Worm (Caenorhabditis elegans) whole organism, late embryonic: ENCODE results near the gene F44E5.15.

Experiments used
- K02D7.2 ChIP-seq: sonication (generic microtip); optimal IDR thresholded peaks from 2 replicates; lab custom pipeline; 2017; ENCODE audit warnings: mild to moderate bottlenecking, missing genetic modification characterization, missing compliant biosample characterization
- T23F11.4 ChIP-seq: fragments of 200-800 bp; sonication (Bioruptor generic); optimal IDR thresholded peaks from 2 replicates; lab custom pipeline; 2018; ENCODE audit warnings: mild to moderate bottlenecking, missing genetic modification characterization, missing compliant biosample characterization
- Y22D7AL.16 ChIP-seq: sonication (generic microtip); optimal IDR thresholded peaks from 2 replicates; lab custom pipeline; 2016; ENCODE audit warnings: missing genetic modification characterization, missing compliant biosample characterization
- ahr-1 ChIP-seq: sonication (generic microtip); optimal IDR thresholded peaks from 2 replicates; lab custom pipeline; 2016; ENCODE audit warnings: missing genetic modification characterization, missing compliant biosample characterization
- ceh-18 ChIP-seq: sonication (generic microtip); optimal IDR thresholded peaks from 2 replicates; lab custom pipeline; 2016; ENCODE audit warnings: missing genetic modification characterization, missing compliant biosample characterization
- ceh-19 ChIP-seq: fragments of 200-800 bp; sonication (Bioruptor generic); optimal IDR thresholded peaks from 2 replicates; lab custom pipeline; 2018; ENCODE audit warnings: mild to moderate bottlenecking, missing genetic modification characterization, missing compliant biosample characterization
- ceh-2 ChIP-seq: sonication (generic microtip); optimal IDR thresholded peaks from 2 replicates; lab custom pipeline; 2016; ENCODE audit warnings: missing genotype, missing genetic modification characterization, missing compliant biosample characterization
- ceh-24 ChIP-seq: sonication (generic microtip); optimal IDR thresholded peaks from 2 replicates; lab custom pipeline; 2016; ENCODE audit warnings: mild to moderate bottlenecking, missing genetic modification characterization, missing compliant biosample characterization
- ceh-30 ChIP-seq: fragments of 150-350 bp; optimal IDR thresholded peaks from 2 replicates; lab custom pipeline; 2014; ENCODE audit warnings: missing biosample characterization, missing genetic modification characterization
- ceh-31 ChIP-seq: sonication (generic microtip); optimal IDR thresholded peaks from 2 replicates; lab custom pipeline; 2016; ENCODE audit warnings: missing genetic modification characterization, missing compliant biosample characterization
- ceh-34 ChIP-seq: sonication (generic microtip); optimal IDR thresholded peaks from 2 replicates; lab custom pipeline; 2016; ENCODE audit warnings: mild to moderate bottlenecking, missing genetic modification characterization, missing compliant biosample characterization
- ceh-45 ChIP-seq: fragments of 200-800 bp; sonication (Bioruptor generic); IDR thresholded peaks from 2 replicates; pipeline ENCODE4 v1.3.6; 2022; ENCODE audit warnings: missing genetic modification reagents, missing genetic modification characterization, missing compliant biosample characterization
- ceh-6 ChIP-seq: fragments of 200-800 bp; sonication (Bioruptor generic); optimal IDR thresholded peaks from 2 replicates; lab custom pipeline; 2018; ENCODE audit warnings: mild to moderate bottlenecking, missing genetic modification characterization, missing compliant biosample characterization
- ceh-9 ChIP-seq: sonication (generic microtip); optimal IDR thresholded peaks from 2 replicates; lab custom pipeline; 2016; ENCODE audit warnings: mild to moderate bottlenecking, missing genetic modification characterization, inconsistent platforms, missing compliant biosample characterization
- che-1 ChIP-seq: sonication (generic microtip); optimal IDR thresholded peaks from 2 replicates; lab custom pipeline; 2016; ENCODE audit warnings: mild to moderate bottlenecking, missing genetic modification characterization, missing compliant biosample characterization
- dmd-4 ChIP-seq: sonication (generic microtip); optimal IDR thresholded peaks from 2 replicates; lab custom pipeline; 2016; ENCODE audit warnings: borderline replicate concordance, missing genetic modification characterization, missing compliant biosample characterization
- elt-2 ChIP-seq: sonication (generic microtip); optimal IDR thresholded peaks from 2 replicates; lab custom pipeline; 2016; ENCODE audit warnings: missing genetic modification reagents, missing genetic modification characterization, missing compliant biosample characterization
- elt-4 ChIP-seq: sonication (generic microtip); optimal IDR thresholded peaks from 2 replicates; lab custom pipeline; 2016; ENCODE audit warnings: missing genetic modification characterization, missing compliant biosample characterization
- ets-4 ChIP-seq: sonication (generic microtip); optimal IDR thresholded peaks from 2 replicates; lab custom pipeline; 2016; ENCODE audit warnings: missing genetic modification characterization, missing compliant biosample characterization
- eyg-1 ChIP-seq: sonication (generic microtip); optimal IDR thresholded peaks from 2 replicates; lab custom pipeline; 2016; ENCODE audit warnings: missing genotype, missing genetic modification characterization, missing compliant biosample characterization
- fax-1 ChIP-seq: sonication (generic microtip); optimal IDR thresholded peaks from 2 replicates; lab custom pipeline; 2016; ENCODE audit warnings: missing genotype, missing genetic modification characterization, missing compliant biosample characterization
- fkh-10 ChIP-seq: fragments of 150-350 bp; optimal IDR thresholded peaks from 2 replicates; lab custom pipeline; 2014; ENCODE audit warnings: missing biosample characterization, missing genetic modification reagents, missing genetic modification characterization
- fkh-6 ChIP-seq: sonication (generic microtip); optimal IDR thresholded peaks from 2 replicates; lab custom pipeline; 2016; ENCODE audit warnings: missing genetic modification characterization, missing compliant biosample characterization
- gmeb-2 ChIP-seq: sonication (generic microtip); optimal IDR thresholded peaks from 2 replicates; lab custom pipeline; 2016; ENCODE audit warnings: missing genetic modification characterization, inconsistent platforms, missing compliant biosample characterization
- hlh-30 ChIP-seq: sonication (generic microtip); optimal IDR thresholded peaks from 2 replicates; lab custom pipeline; 2017; ENCODE audit warnings: antibody characterized with exemption, missing genetic modification characterization, missing compliant biosample characterization; ENCODE audit not compliant: insufficient read depth
- lin-11 ChIP-seq: fragments of 200-800 bp; sonication (Bioruptor generic); optimal IDR thresholded peaks from 2 replicates; lab custom pipeline; 2018; ENCODE audit warnings: mild to moderate bottlenecking, missing genetic modification characterization, missing compliant biosample characterization
- nfya-1 ChIP-seq: sonication (generic microtip); optimal IDR thresholded peaks from 2 replicates; lab custom pipeline; 2017; ENCODE audit warnings: missing genetic modification characterization, mild to moderate bottlenecking, missing compliant biosample characterization, antibody characterized with exemption, moderate library complexity
- nhr-232 ChIP-seq: sonication (generic microtip); optimal IDR thresholded peaks from 2 replicates; lab custom pipeline; 2016; ENCODE audit warnings: missing genetic modification characterization, missing compliant biosample characterization
- odd-2 ChIP-seq: sonication (generic microtip); optimal IDR thresholded peaks from 2 replicates; lab custom pipeline; 2017; ENCODE audit warnings: antibody characterized with exemption, mild to moderate bottlenecking, missing genetic modification characterization, missing compliant biosample characterization
- pag-3 ChIP-seq: sonication (generic microtip); optimal IDR thresholded peaks from 2 replicates; lab custom pipeline; 2016; ENCODE audit warnings: missing compliant biosample characterization, missing genetic modification characterization, borderline replicate concordance
- pat-9 ChIP-seq: fragments of 200-800 bp; sonication (Bioruptor generic); optimal IDR thresholded peaks from 2 replicates; lab custom pipeline; 2018; ENCODE audit warnings: mild to moderate bottlenecking, missing genetic modification characterization, moderate library complexity, missing compliant biosample characterization
- pha-2 ChIP-seq: sonication (generic microtip); optimal IDR thresholded peaks from 2 replicates; lab custom pipeline; 2017; ENCODE audit warnings: mild to moderate bottlenecking, missing genetic modification characterization, missing compliant biosample characterization
- pha-4 ChIP-seq: fragments of 150-350 bp; optimal IDR thresholded peaks from 2 replicates; lab custom pipeline; 2018; ENCODE audit warnings: missing biosample characterization, missing genetic modification reagents, missing genetic modification characterization
- pqm-1 ChIP-seq: sonication (generic microtip); optimal IDR thresholded peaks from 2 replicates; lab custom pipeline; 2016; ENCODE audit warnings: missing genetic modification characterization, missing compliant biosample characterization
- ref-2 ChIP-seq: sonication (generic microtip); optimal IDR thresholded peaks from 2 replicates; lab custom pipeline; 2016; ENCODE audit warnings: missing genetic modification characterization, missing compliant biosample characterization
- rnt-1 ChIP-seq: sonication (generic microtip); optimal IDR thresholded peaks from 2 replicates; lab custom pipeline; 2016; ENCODE audit warnings: missing genetic modification characterization, missing compliant biosample characterization
- tbx-2 ChIP-seq: sonication (generic microtip); optimal IDR thresholded peaks from 2 replicates; lab custom pipeline; 2016; ENCODE audit warnings: missing genetic modification characterization, missing compliant biosample characterization
- tbx-7 ChIP-seq: sonication (generic microtip); optimal IDR thresholded peaks from 2 replicates; lab custom pipeline; 2016; ENCODE audit warnings: missing genotype, missing genetic modification characterization, missing compliant biosample characterization
- unc-42 ChIP-seq: sonication (generic microtip); optimal IDR thresholded peaks from 2 replicates; lab custom pipeline; 2016; ENCODE audit warnings: missing genotype, missing genetic modification characterization, missing compliant biosample characterization
- unc-86 ChIP-seq: sonication (generic microtip); optimal IDR thresholded peaks from 2 replicates; lab custom pipeline; 2016; ENCODE audit warnings: missing genetic modification characterization, missing compliant biosample characterization
- zip-5 ChIP-seq: sonication (generic microtip); optimal IDR thresholded peaks from 2 replicates; lab custom pipeline; 2016; ENCODE audit warnings: missing genetic modification characterization, missing compliant biosample characterization
- ztf-16 ChIP-seq: sonication (generic microtip); optimal IDR thresholded peaks from 2 replicates; lab custom pipeline; 2017; ENCODE audit warnings: missing genetic modification characterization, missing compliant biosample characterization

The F44E5.15 gene

DNA sequence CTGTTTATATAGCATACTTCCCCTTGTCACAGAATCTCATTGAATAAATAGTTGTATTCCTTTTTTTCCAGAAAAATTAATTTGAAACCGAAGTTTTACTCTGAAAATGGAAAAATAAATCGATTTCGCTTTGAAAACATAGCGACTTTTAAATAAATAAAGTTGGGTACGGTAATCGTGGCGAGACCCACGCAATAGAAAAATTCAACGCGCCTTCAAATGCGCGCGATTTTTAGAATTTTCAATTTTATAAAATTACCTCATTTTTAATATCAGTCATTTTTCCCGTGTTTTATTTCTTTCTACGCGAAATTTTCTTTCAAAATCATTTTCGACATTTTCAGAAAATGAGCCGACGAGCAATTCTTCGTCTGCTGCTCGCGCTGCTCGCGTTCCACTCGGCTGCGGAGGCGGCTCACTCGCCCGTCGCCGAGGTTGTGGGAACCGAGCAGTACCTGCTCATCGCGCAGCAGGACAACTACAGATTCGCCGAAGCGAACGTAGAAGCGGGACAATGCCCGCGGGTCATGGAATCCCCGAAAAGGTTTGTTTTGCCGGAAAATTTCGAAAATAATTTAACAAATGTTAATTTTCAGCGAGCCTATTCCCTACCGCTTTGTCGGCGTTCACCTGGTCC is 45.9 kb upstream of the F44E5.15 start, which contains the start of gene F13D12.5:
F13D12.5 (plus strand) TSS at position 345 of the 637 bp plus-strand sequence.
- no peak for TF ChIP-seq pqm-1 (tag; lab: Kevin White, UChicago)
- TF ChIP-seq eyg-1 = no peak
- no peak for TF ChIP-seq ceh-34 (tag; lab: Kevin White, UChicago)
- no peak for TF ChIP-seq fkh-10 (GFP tag; lab: Kevin White, UChicago)
- TF ChIP-seq ceh-31 = no peak
- TF ChIP-seq nfya-1 (tag; lab: Kevin White, UChicago) = no peak
- TF ChIP-seq unc-42 = no peak

DNA sequence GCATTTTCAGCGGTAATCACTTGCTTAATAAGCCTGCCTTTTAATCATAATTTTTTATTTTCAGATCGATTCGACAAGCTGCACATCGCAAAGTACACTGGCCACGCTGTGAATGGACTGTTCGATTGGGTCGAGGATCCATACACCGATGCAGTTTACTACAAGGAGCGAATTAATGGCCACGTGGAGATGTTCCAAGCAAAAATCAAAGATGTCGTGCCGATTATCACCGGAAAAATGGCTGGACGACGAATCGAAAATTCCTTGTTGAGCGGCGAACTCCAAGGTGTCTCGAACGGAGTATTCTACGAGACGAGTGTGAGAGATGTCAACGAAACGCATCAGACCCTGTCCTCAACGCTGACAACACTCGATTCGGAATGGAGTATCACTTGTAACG is 45.0 kb upstream of the F44E5.15 start:
- TF ChIP-seq che-1 (no peak), ahr-1 (no peak), ceh-18 (no peak), ceh-30 (tag; lab: Kevin White, UChicago) (no peak), K02D7.2 (tag; lab: Kevin White, UChicago) (no peak), odd-2 (tag; lab: Kevin White, UChicago) (no peak), unc-42 (no peak), ceh-24 (no peak), tbx-7 (tag; lab: Kevin White, UChicago) (no peak), pha-2 (tag; lab: Kevin White, UChicago) (no peak), lin-11 (tag; lab: Kevin White, UChicago) (no peak), fax-1 (tag; lab: Kevin White, UChicago) (no peak), zip-5 (no peak), nfya-1 (tag; lab: Kevin White, UChicago) (no peak), ceh-45 (GFP tag; lab: Robert Waterston, UW) (no peak)

DNA sequence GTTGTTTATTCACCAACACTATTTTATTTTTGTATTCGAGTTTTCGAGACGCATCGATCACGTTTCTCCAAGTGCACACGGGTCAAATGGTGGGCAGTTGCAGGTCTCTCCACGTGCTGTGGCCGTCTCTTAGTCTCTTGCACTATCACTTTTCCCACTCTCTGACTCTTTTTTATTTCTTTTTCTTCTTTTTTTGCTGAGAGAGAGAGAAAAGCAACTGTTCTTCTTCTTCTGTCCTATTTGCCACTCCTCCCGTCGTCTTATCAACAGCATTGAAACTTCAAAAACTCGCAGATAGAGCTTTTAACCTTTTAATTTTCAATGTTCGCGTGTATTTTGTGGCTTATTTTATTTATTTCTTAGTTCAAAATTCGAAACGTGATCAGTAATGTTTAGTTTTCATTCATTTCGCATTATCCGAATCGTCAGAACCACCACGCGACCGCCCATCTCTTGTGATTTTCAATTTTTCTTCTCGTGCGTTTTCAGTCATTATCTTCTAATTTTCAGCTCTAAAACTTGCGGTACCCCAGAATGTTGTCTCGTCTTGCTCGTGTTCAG is 43.8 kb upstream of the F44E5.15 start, which contains the start of gene alh-8:
alh-8 (plus strand) TSS at position 511 of the 561 bp plus-strand sequence.
- TF ChIP-seq ceh-6 = no peak
- TF ChIP-seq ceh-34 (tag; lab: Kevin White, UChicago) = no peak
- no peak for TF ChIP-seq Y22D7AL.16 (tag; lab: Kevin White, UChicago)
- no peak for TF ChIP-seq elt-4
- TF ChIP-seq tbx-2 (tag; lab: Kevin White, UChicago) = peak; percentile 20
- peak; percentile 73 for TF ChIP-seq hlh-30
- no peak for TF ChIP-seq fkh-6 (tag; lab: Kevin White, UChicago)
- TF ChIP-seq nfya-1 (tag; lab: Kevin White, UChicago) = peak; percentile 20
- TF ChIP-seq ceh-2 = no peak
- TF ChIP-seq ceh-9 (tag; lab: Kevin White, UChicago) = no peak
- TF ChIP-seq T23F11.4 (GFP tag; lab: Kevin White, UChicago) = no peak
- TF ChIP-seq ztf-16 (tag; lab: Kevin White, UChicago) = no peak
- TF ChIP-seq dmd-4 = no peak
- TF ChIP-seq ceh-45 (GFP tag; lab: Robert Waterston, UW) = no peak
- TF ChIP-seq pag-3 (tag; lab: Kevin White, UChicago) = no peak
- TF ChIP-seq ceh-24 = no peak
- TF ChIP-seq lin-11 (tag; lab: Kevin White, UChicago) = no peak
- TF ChIP-seq tbx-7 (tag; lab: Kevin White, UChicago) = no peak

DNA sequence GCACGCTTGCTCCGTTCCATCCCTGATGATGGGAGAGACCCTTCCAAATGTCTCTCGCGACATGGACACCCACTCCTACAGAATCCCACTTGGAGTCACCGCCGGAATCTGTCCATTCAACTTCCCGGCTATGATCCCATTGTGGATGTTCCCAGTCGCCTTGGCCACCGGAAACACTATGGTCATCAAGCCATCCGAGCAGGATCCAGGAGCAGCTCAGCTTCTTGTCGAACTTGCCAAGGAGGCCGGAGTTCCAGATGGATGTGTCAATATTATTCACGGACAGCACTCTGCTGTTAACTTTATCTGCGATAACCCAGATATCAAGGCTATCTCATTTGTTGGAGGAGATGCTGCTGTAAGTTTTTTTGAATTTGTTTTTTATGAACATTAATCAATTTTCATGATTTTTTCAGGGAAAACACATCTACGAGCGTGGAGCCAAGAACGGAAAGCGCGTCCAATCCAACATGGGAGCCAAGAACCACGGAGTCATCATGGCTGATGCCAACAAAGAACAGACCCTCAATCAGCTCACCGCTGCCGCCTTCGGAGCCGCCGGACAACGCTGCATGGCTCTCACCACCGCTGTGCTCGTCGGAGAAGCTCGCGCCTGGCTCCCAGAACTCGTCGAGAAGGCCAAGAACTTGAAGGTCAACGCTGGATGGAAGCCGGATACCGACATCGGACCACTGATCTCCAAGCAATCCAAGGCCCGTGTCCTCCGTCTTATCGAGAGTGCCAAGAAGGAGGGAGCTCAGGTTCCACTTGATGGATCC is 42.5 kb upstream of the F44E5.15 start:
- TF ChIP-seq nhr-232 = no peak
- TF ChIP-seq pat-9 = no peak
- no peak for TF ChIP-seq dmd-4
- TF ChIP-seq gmeb-2 = no peak
- no peak for TF ChIP-seq unc-86 (tag; lab: Kevin White, UChicago)
- no peak for TF ChIP-seq ceh-18
- no peak for TF ChIP-seq pha-4 (tag; lab: Kevin White, UChicago)
- TF ChIP-seq ref-2 (tag; lab: Kevin White, UChicago) = no peak
- no peak for TF ChIP-seq fax-1 (tag; lab: Kevin White, UChicago)
- no peak for TF ChIP-seq lin-11 (tag; lab: Kevin White, UChicago)
- no peak for TF ChIP-seq ceh-19
- no peak for TF ChIP-seq rnt-1
- TF ChIP-seq fkh-6 (tag; lab: Kevin White, UChicago) = no peak
- TF ChIP-seq elt-2 (tag; lab: Kevin White, UChicago) = no peak
- TF ChIP-seq che-1 = no peak
- no peak for TF ChIP-seq ets-4
- TF ChIP-seq zip-5 = no peak
- no peak for TF ChIP-seq ceh-30 (tag; lab: Kevin White, UChicago)
